Fruit fly (Drosophila melanogaster) whole organism, embryonic: ENCODE data around the gene Cyp4d1.
A peak's percentile ranks its signal among the peaks of the same experiment; 100 is the strongest.

Experiments
- CG11696 ChIP-seq: fragments of 200-800 bp; sonication (Bioruptor generic); IDR thresholded peaks from 2 replicates; pipeline ENCODE4 v1.3.6; 2022; ENCODE audit warnings: missing biosample characterization, missing genetic modification characterization
- CG12219 ChIP-seq: fragments of 200-800 bp; sonication (Bioruptor generic); optimal IDR thresholded peaks from 3 replicates; lab custom pipeline; 2018; ENCODE audit warnings: missing biosample characterization, mild to moderate bottlenecking, missing genetic modification characterization
- CG13775 ChIP-seq: fragments of 200-800 bp; sonication (Bioruptor generic); optimal IDR thresholded peaks from 3 replicates; lab custom pipeline; 2017; ENCODE audit warnings: missing biosample characterization, mild to moderate bottlenecking, missing genetic modification characterization
- CG14667 ChIP-seq: fragments of 200-800 bp; sonication (Bioruptor generic); IDR thresholded peaks from 2 replicates; pipeline ENCODE4 v1.3.6; 2022; ENCODE audit warnings: missing biosample characterization, missing genetic modification characterization
- CG15696 ChIP-seq: fragments of 200-800 bp; sonication (Bioruptor generic); optimal IDR thresholded peaks from 2 replicates; lab custom pipeline; 2019; ENCODE audit warnings: missing biosample characterization, mild to moderate bottlenecking, missing genetic modification characterization, moderate library complexity
- CG16815 ChIP-seq: fragments of 200-800 bp; sonication (Bioruptor generic); optimal IDR thresholded peaks from 3 replicates; lab custom pipeline; 2017; ENCODE audit warnings: missing biosample characterization, mild to moderate bottlenecking, missing genetic modification characterization
- CG17361 ChIP-seq: fragments of 200-800 bp; sonication (Bioruptor generic); IDR thresholded peaks from 3 replicates; pipeline ENCODE4 v1.3.6; 2022; ENCODE audit warnings: missing biosample characterization, missing genetic modification characterization
- CG17385 ChIP-seq: fragments of 200-800 bp; sonication (Bioruptor generic); optimal IDR thresholded peaks from 3 replicates; lab custom pipeline; 2018; ENCODE audit warnings: missing biosample characterization, mild to moderate bottlenecking, missing genetic modification characterization
- CG17568 ChIP-seq: fragments of 200-800 bp; sonication (Bioruptor generic); optimal IDR thresholded peaks from 2 replicates; lab custom pipeline; 2018; ENCODE audit warnings: missing biosample characterization, mild to moderate bottlenecking, missing genetic modification characterization, moderate library complexity
- CG17612 ChIP-seq: fragments of 200-800 bp; sonication (Bioruptor generic); IDR thresholded peaks from 2 replicates; pipeline ENCODE4 v1.3.6; 2022; ENCODE audit warnings: missing biosample characterization, missing genetic modification characterization
- CG2202 ChIP-seq: fragments of 200-800 bp; sonication (Bioruptor generic); optimal IDR thresholded peaks from 2 replicates; lab custom pipeline; 2018; ENCODE audit warnings: missing biosample characterization, mild to moderate bottlenecking, missing genetic modification characterization
- CG2889 ChIP-seq: fragments of 200-800 bp; sonication (Bioruptor generic); IDR thresholded peaks from 3 replicates; pipeline ENCODE4 v1.3.6; 2022; ENCODE audit warnings: missing biosample characterization, missing genetic modification characterization
- CG3065 ChIP-seq: fragments of 200-800 bp; sonication (Bioruptor generic); optimal IDR thresholded peaks from 2 replicates; lab custom pipeline; 2016; ENCODE audit warnings: missing biosample characterization, missing genetic modification characterization
- CG3847 ChIP-seq: fragments of 200-800 bp; sonication (Bioruptor generic); IDR thresholded peaks from 2 replicates; pipeline ENCODE4 v1.3.6; 2022; ENCODE audit warnings: missing biosample characterization, missing genetic modification characterization
- CG42726 ChIP-seq: fragments of 200-800 bp; sonication (Bioruptor generic); IDR thresholded peaks from 2 replicates; pipeline ENCODE4 v1.3.6; 2022; ENCODE audit warnings: missing biosample characterization, missing genetic modification characterization; ENCODE audit not compliant: partially characterized antibody
- CG4820 ChIP-seq: fragments of 200-800 bp; sonication (Bioruptor generic); optimal IDR thresholded peaks from 3 replicates; lab custom pipeline; 2016; ENCODE audit warnings: missing biosample characterization, missing genetic modification characterization
- CG7357 ChIP-seq: fragments of 200-800 bp; sonication (Bioruptor generic); IDR thresholded peaks from 3 replicates; pipeline ENCODE4 v1.3.6; 2022; ENCODE audit warnings: missing biosample characterization, missing genetic modification characterization
- CG8359 ChIP-seq: fragments of 200-800 bp; sonication (Bioruptor generic); optimal IDR thresholded peaks from 2 replicates; lab custom pipeline; 2017; ENCODE audit warnings: missing biosample characterization, mild to moderate bottlenecking, missing genetic modification characterization, borderline replicate concordance
- CG8944 ChIP-seq: fragments of 200-800 bp; sonication (Bioruptor generic); optimal IDR thresholded peaks from 3 replicates; lab custom pipeline; 2016; ENCODE audit warnings: missing biosample characterization, missing genetic modification characterization
- CrebB ChIP-seq: fragments of 200-800 bp; sonication (Bioruptor generic); optimal IDR thresholded peaks from 3 replicates; lab custom pipeline; 2018; ENCODE audit warnings: missing biosample characterization, mild to moderate bottlenecking, missing genetic modification characterization
- HLH4C ChIP-seq: fragments of 200-800 bp; sonication (Bioruptor generic); IDR thresholded peaks from 3 replicates; pipeline ENCODE4 v1.3.6; 2022; ENCODE audit warnings: missing biosample characterization, missing genetic modification characterization; ENCODE audit not compliant: partially characterized antibody
- MESR4 ChIP-seq: fragments of 200-800 bp; sonication (Bioruptor generic); optimal IDR thresholded peaks from 2 replicates; lab custom pipeline; 2018; ENCODE audit warnings: missing biosample characterization, mild to moderate bottlenecking, missing genetic modification characterization, moderate library complexity
- Mad ChIP-seq: fragments of 200-800 bp; sonication (Bioruptor generic); optimal IDR thresholded peaks from 2 replicates; lab custom pipeline; 2016; ENCODE audit warnings: missing biosample characterization, missing genetic modification characterization
- Med ChIP-seq: fragments of 200-800 bp; sonication (Bioruptor generic); peaks from one replicate; lab custom pipeline; 2016; ENCODE audit warnings: missing biosample characterization, missing genetic modification characterization, mild to moderate bottlenecking, inconsistent platforms, moderate library complexity
- Nf-YA ChIP-seq: fragments of 200-800 bp; sonication (Bioruptor generic); IDR thresholded peaks from 2 replicates; pipeline ENCODE4 v1.3.6; 2022; ENCODE audit warnings: missing biosample characterization, missing genetic modification characterization
- Scr ChIP-seq: fragments of 200-800 bp; sonication (Bioruptor generic); IDR thresholded peaks from 2 replicates; pipeline ENCODE4 v1.3.6; 2022; ENCODE audit warnings: missing biosample characterization, missing genetic modification characterization; ENCODE audit not compliant: partially characterized antibody
- Sox100B ChIP-seq: fragments of 200-800 bp; sonication (Bioruptor generic); optimal IDR thresholded peaks from 3 replicates; lab custom pipeline; 2018; ENCODE audit warnings: missing biosample characterization, mild to moderate bottlenecking, missing genetic modification characterization
- Sry-β ChIP-seq: fragments of 200-800 bp; sonication (Bioruptor generic); optimal IDR thresholded peaks from 2 replicates; lab custom pipeline; 2018; ENCODE audit warnings: missing biosample characterization, mild to moderate bottlenecking, missing genetic modification characterization, moderate library complexity
- Stat92E ChIP-seq, 3 experiments: fragments of >200 bp in 2 of 3; fragments of 200-800 bp in 1 of 3; sonication (Bioruptor generic) in 1 of 3; optimal IDR thresholded peaks; 2 replicates each; lab custom pipeline; 2017 to 2019; ENCODE audit warnings: missing biosample characterization in 3 of 3, missing genetic modification characterization in 3 of 3, mild to moderate bottlenecking in 1 of 3, moderate library complexity in 1 of 3
- TFAM ChIP-seq: fragments of 200-800 bp; sonication (Bioruptor generic); optimal IDR thresholded peaks from 2 replicates; lab custom pipeline; 2017; ENCODE audit warnings: missing biosample characterization, missing genetic modification characterization, inconsistent platforms
- Usf ChIP-seq: fragments of 200-800 bp; sonication (Bioruptor generic); optimal IDR thresholded peaks from 2 replicates; lab custom pipeline; 2017; ENCODE audit warnings: missing genotype, missing biosample characterization, missing genetic modification characterization
- ac ChIP-seq: fragments of 200-800 bp; sonication (Bioruptor generic); optimal IDR thresholded peaks from 3 replicates; lab custom pipeline; 2017; ENCODE audit warnings: missing biosample characterization, mild to moderate bottlenecking, missing genetic modification characterization
- al ChIP-seq: fragments of 200-800 bp; sonication (Bioruptor generic); IDR thresholded peaks from 2 replicates; pipeline ENCODE4 v1.3.6; 2022; ENCODE audit warnings: missing biosample characterization, missing genetic modification characterization
- ara ChIP-seq: fragments of 200-800 bp; sonication (Bioruptor generic); IDR thresholded peaks from 2 replicates; pipeline ENCODE4 v1.3.6; 2022; ENCODE audit warnings: missing biosample characterization, missing genetic modification characterization
- ash1 ChIP-seq: fragments of 200-800 bp; sonication (Bioruptor generic); optimal IDR thresholded peaks from 2 replicates; lab custom pipeline; 2018; ENCODE audit warnings: missing biosample characterization, mild to moderate bottlenecking, missing genetic modification characterization
- croc ChIP-seq: fragments of 200-800 bp; sonication (Bioruptor generic); conservative IDR thresholded peaks from 3 replicates; pipeline ENCODE4 v1.3.6; 2022; ENCODE audit warnings: missing biosample characterization, missing genetic modification characterization
- dimm ChIP-seq: fragments of 200-800 bp; sonication (Bioruptor generic); IDR thresholded peaks from 2 replicates; pipeline ENCODE4 v1.3.6; 2022; ENCODE audit warnings: missing biosample characterization, missing genetic modification characterization
- dpn ChIP-seq, 2 experiments: fragments of 200-800 bp; sonication (Bioruptor generic); optimal IDR thresholded peaks; 3 replicates each; lab custom pipeline; 2016; ENCODE audit warnings: missing biosample characterization in 2 of 2, missing genetic modification characterization in 2 of 2
- gcm ChIP-seq: fragments of 200-800 bp; sonication (Bioruptor generic); optimal IDR thresholded peaks from 2 replicates; lab custom pipeline; 2019; ENCODE audit warnings: missing biosample characterization, mild to moderate bottlenecking, missing genetic modification characterization, moderate library complexity
- gcm2 ChIP-seq: fragments of 200-800 bp; sonication (Bioruptor generic); optimal IDR thresholded peaks from 2 replicates; lab custom pipeline; 2016; ENCODE audit warnings: missing biosample characterization, missing genetic modification characterization
- grn ChIP-seq: fragments of 200-800 bp; sonication (Bioruptor generic); optimal IDR thresholded peaks from 3 replicates; lab custom pipeline; 2017; ENCODE audit warnings: missing biosample characterization, missing genetic modification characterization
- lab ChIP-seq: fragments of 200-800 bp; sonication (Bioruptor generic); optimal IDR thresholded peaks from 3 replicates; lab custom pipeline; 2017; ENCODE audit warnings: missing biosample characterization, missing genetic modification characterization, mild to moderate bottlenecking, moderate library complexity, missing genetic modification reagents
- lov ChIP-seq, 2 experiments: fragments of 200-800 bp in 1 of 2; fragments of >200 bp in 1 of 2; sonication (Bioruptor generic) in 1 of 2; IDR thresholded peaks in 1 of 2; optimal IDR thresholded peaks in 1 of 2; 2 replicates in 1 of 2; 3 replicates in 1 of 2; pipeline versions ENCODE4 v1.3.6 to Lab custom; 2017 to 2022; ENCODE audit warnings: missing biosample characterization in 1 of 2, missing genetic modification characterization in 1 of 2
- pan ChIP-seq, 4 experiments: fragments of >200 bp in 3 of 4; fragments of 200-800 bp in 1 of 4; sonication (Bioruptor generic) in 1 of 4; optimal IDR thresholded peaks in 3 of 4; IDR thresholded peaks in 1 of 4; 2 replicates each; pipeline versions ENCODE4 v1.3.6 to Lab custom; 2017 to 2022; ENCODE audit warnings: missing biosample characterization in 2 of 4, missing genetic modification characterization in 2 of 4, mixed read lengths in 1 of 4
- tap ChIP-seq: fragments of 200-800 bp; optimal IDR thresholded peaks from 3 replicates; lab custom pipeline; 2019; ENCODE audit warnings: missing biosample characterization, mild to moderate bottlenecking, missing genetic modification characterization, moderate library complexity
- trh ChIP-seq: fragments of 200-800 bp; sonication (Bioruptor generic); optimal IDR thresholded peaks from 2 replicates; lab custom pipeline; 2016; ENCODE audit warnings: missing biosample characterization, missing genetic modification characterization
- unpg ChIP-seq: fragments of 200-800 bp; sonication (Bioruptor generic); optimal IDR thresholded peaks from 3 replicates; lab custom pipeline; 2018; ENCODE audit warnings: missing biosample characterization, mild to moderate bottlenecking, missing genetic modification characterization, moderate library complexity
- vvl ChIP-seq: fragments of 200-800 bp; sonication (Bioruptor generic); IDR thresholded peaks from 2 replicates; pipeline ENCODE4 v1.3.6; 2022; ENCODE audit warnings: missing biosample characterization, missing genetic modification characterization

Gene Cyp4d1

dm6 chrX:2134226-2134880 lies 27.6 kb downstream of the Cyp4d1 start (continued):
- TF ChIP-seq dimm (GFP tag; lab: Robert Waterston, UW) (0 out of 2 replicates have a peak, but pooled peaks have one; percentile 6), trh (no peak), lov (optimal IDR thresholded peaks at IDR 0.05; lab: Kevin White, UChicago) (no peak), lov (GFP tag; IDR thresholded peaks at IDR 0.05; lab: Robert Waterston, UW) (no peak), Med (GFP tag; lab: Kevin White, UChicago) (peak; percentile 90), pan (optimal IDR thresholded peaks at IDR 0.05; lab: Kevin White, UChicago) (no peak), pan (GFP tag; optimal IDR thresholded peaks at IDR 0.05 in 1 of 2, IDR thresholded peaks at IDR 0.05 in 1 of 2) (peak in 1 of 2 experiments; percentile 72), CG2889 (GFP tag; lab: Robert Waterston, UW) (0 out of 3 replicates have a peak, but pooled peaks have one; percentile 36), Mad (GFP tag; lab: Kevin White, UChicago) (peak; percentile 51), TFAM (GFP tag; lab: Kevin White, UChicago) (no peak), CG3847 (0 out of 2 replicates have a peak, but pooled peaks have one; percentile 8), CrebB (tag; lab: Kevin White, UChicago) (peak; percentile 17), CG13775 (GFP tag; lab: Kevin White, UChicago) (peak; percentile 30), CG3065 (GFP tag; lab: Kevin White, UChicago) (no peak), Usf (GFP tag; lab: Kevin White, UChicago) (peak; percentile 25), CG2202 (peak; percentile 46), al (GFP tag; lab: Robert Waterston, UW) (no peak), CG7357 (peak; percentile 49; the same call in 1 of the 3 replicates), CG17385 (peak; percentile 61), CG14667 (GFP tag; lab: Robert Waterston, UW) (peak; percentile 56), gcm2 (GFP tag; lab: Kevin White, UChicago) (no peak), CG17361 (GFP tag; lab: Robert Waterston, UW) (peak; percentile 62), ac (GFP tag; lab: Kevin White, UChicago) (no peak), unpg (GFP tag; lab: Kevin White, UChicago) (peak; percentile 71), CG17612 (GFP tag; lab: Robert Waterston, UW) (no peak), vvl (GFP tag; lab: Robert Waterston, UW) (peak; percentile 76), CG15696 (tag; lab: Kevin White, UChicago) (peak; percentile 45), dpn (GFP tag; optimal IDR thresholded peaks at IDR 0.05; lab: Kevin White, UChicago) (peak; percentile 54 to 57), Stat92E (GFP tag; optimal IDR thresholded peaks at IDR 0.05; lab: Kevin White, UChicago) (no peak), CG8359 (GFP tag; lab: Kevin White, UChicago) (peak; percentile 60), lab (GFP tag; lab: Kevin White, UChicago) (peak; percentile 81), CG12219 (GFP tag; lab: Kevin White, UChicago) (peak; percentile 75), HLH4C (GFP tag; lab: Robert Waterston, UW) (no peak), CG42726 (GFP tag; lab: Robert Waterston, UW) (no peak), CG17568 (GFP tag; lab: Kevin White, UChicago) (peak; percentile 28), CG4820 (GFP tag; lab: Kevin White, UChicago) (peak; percentile 64), Sry-β (GFP tag; lab: Kevin White, UChicago) (no peak), croc (GFP tag; lab: Robert Waterston, UW) (peak; percentile 68), gcm (GFP tag; lab: Kevin White, UChicago) (peak; percentile 49), grn (GFP tag; lab: Kevin White, UChicago) (no peak), CG11696 (peak; percentile 93), tap (tag; lab: Kevin White, UChicago) (peak; percentile 83), ara (GFP tag; lab: Robert Waterston, UW) (peak; percentile 57), MESR4 (GFP tag; lab: Kevin White, UChicago) (no peak), CG16815 (GFP tag; lab: Kevin White, UChicago) (peak; percentile 66), Scr (GFP tag; lab: Robert Waterston, UW) (no peak), CG8944 (GFP tag; lab: Kevin White, UChicago) (peak; percentile 55), Sox100B (peak; percentile 48), ash1 (GFP tag; lab: Kevin White, UChicago) (no peak), Nf-YA (GFP tag; lab: Robert Waterston, UW) (no peak)
